Worm (Caenorhabditis elegans): ENCODE results near the gene C37E2.3.

C37E2.3 gene

DNA sequence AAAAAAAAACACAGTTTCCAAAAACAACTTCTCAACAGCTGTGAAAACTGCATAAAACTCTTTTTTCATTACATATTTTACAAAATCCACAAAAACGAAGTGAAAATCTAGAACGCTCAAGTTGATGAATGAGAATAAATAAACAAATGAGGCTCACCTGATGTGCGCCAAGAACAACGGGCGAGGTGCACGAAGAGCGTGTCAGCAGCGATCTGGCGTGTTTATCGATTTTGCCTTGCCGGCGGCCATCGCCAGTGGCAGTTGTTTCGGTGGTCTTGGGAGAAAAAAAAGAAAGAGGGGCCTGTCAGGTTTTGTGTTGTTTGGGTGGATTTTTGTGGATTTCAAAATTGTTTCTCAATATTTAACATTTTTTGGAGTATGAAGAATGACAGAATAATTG, 6.4 kb upstream of the C37E2.3 start, which contains the start of gene idhb-1 (continued):
- TF ChIP-seq hlh-11 (tag; optimal IDR thresholded peaks at IDR 0.05), result peak; percentile 84
- TF ChIP-seq lin-15B (tag; optimal IDR thresholded peaks at IDR 0.05), result no peak
- no peak for TF ChIP-seq lin-38 (GFP tag; IDR thresholded peaks at IDR 0.05)
- no peak for TF ChIP-seq mes-2 (tag; optimal IDR thresholded peaks at IDR 0.05; ENCODE audit: poor library complexity, severe bottlenecking)
- peak; percentile 9 for TF ChIP-seq jun-1 (tag; optimal IDR thresholded peaks at IDR 0.05)
- TF ChIP-seq dmd-9 (GFP tag; IDR thresholded peaks at IDR 0.05), result no peak
- TF ChIP-seq ztf-11 (tag; optimal IDR thresholded peaks at IDR 0.05), result no peak
- no peak for TF ChIP-seq lim-7 (GFP tag; IDR thresholded peaks at IDR 0.05)
- TF ChIP-seq hmg-1.1 (GFP tag; IDR thresholded peaks at IDR 0.05), result peak; percentile 71; the same call in 1 of the 2 replicates
- no peak for TF ChIP-seq dmd-8 (GFP tag; IDR thresholded peaks at IDR 0.05)
- TF ChIP-seq ceh-62 (tag; optimal IDR thresholded peaks at IDR 0.05), result no peak
- TF ChIP-seq ZK337.2 (GFP tag; IDR thresholded peaks at IDR 0.05), result no peak
- peak; percentile 54 for TF ChIP-seq nhr-25 (tag; optimal IDR thresholded peaks at IDR 0.05; ENCODE audit: borderline replicate concordance, insufficient read depth)
- no peak for TF ChIP-seq aly-2 (tag; optimal IDR thresholded peaks at IDR 0.05)
- no peak for TF ChIP-seq Y105C5A.15 (GFP tag; IDR thresholded peaks at IDR 0.05)
- peak; percentile 69 for TF ChIP-seq aha-1 (tag)
- TF ChIP-seq gei-8 (GFP tag; optimal IDR thresholded peaks at IDR 0.05), result no peak
- TF ChIP-seq nhr-10 (tag; optimal IDR thresholded peaks at IDR 0.05), result no peak
- TF ChIP-seq F37D6.2 (tag; optimal IDR thresholded peaks at IDR 0.05), result peak; percentile 47
- no peak for TF ChIP-seq Y75B8A.6 (GFP tag; IDR thresholded peaks at IDR 0.05)
- TF ChIP-seq nhr-237 (tag; optimal IDR thresholded peaks at IDR 0.05), result no peak
- TF ChIP-seq nhr-6 (tag; optimal IDR thresholded peaks at IDR 0.05), result no peak
- no peak for TF ChIP-seq lin-29 (GFP tag; IDR thresholded peaks at IDR 0.05)
- TF ChIP-seq daf-16 (GFP tag; optimal IDR thresholded peaks at IDR 0.05), result peak in 1 of 2 experiments; percentile 88
- TF ChIP-seq daf-16 (tag; optimal IDR thresholded peaks at IDR 0.05), result peak; percentile 72
- TF ChIP-seq rbr-2 (tag; optimal IDR thresholded peaks at IDR 0.05), result peak; percentile 71
- TF ChIP-seq lir-3 (tag; optimal IDR thresholded peaks at IDR 0.05), result no peak
- TF ChIP-seq nhr-102 (tag; optimal IDR thresholded peaks at IDR 0.05), result peak; percentile 6
- TF ChIP-seq F26F4.8 (GFP tag; conservative IDR thresholded peaks at IDR 0.05), result no peak
- TF ChIP-seq fkh-10 (GFP tag; optimal IDR thresholded peaks at IDR 0.05), result peak; percentile 25
- no peak for TF ChIP-seq zip-11 (GFP tag; IDR thresholded peaks at IDR 0.05)
- TF ChIP-seq ceh-20 (GFP tag; IDR thresholded peaks at IDR 0.05), result no peak
- TF ChIP-seq unc-62 (GFP tag; optimal IDR thresholded peaks at IDR 0.05 in 1 of 2), result peak in 1 of 2 experiments; percentile 85
- TF ChIP-seq unc-62 (tag; optimal IDR thresholded peaks at IDR 0.05), result no peak
- TF ChIP-seq dmd-6 (GFP tag; IDR thresholded peaks at IDR 0.05), result no peak
- no peak for TF ChIP-seq vab-7 (GFP tag; IDR thresholded peaks at IDR 0.05)
- no peak for TF ChIP-seq skn-1 (tag; optimal IDR thresholded peaks at IDR 0.05)
- no peak for TF ChIP-seq arid-1 (GFP tag; conservative IDR thresholded peaks at IDR 0.05)
- TF ChIP-seq nhr-42 (GFP tag; IDR thresholded peaks at IDR 0.05), result no peak
- peak; percentile 73 for TF ChIP-seq hlh-30 (tag; optimal IDR thresholded peaks at IDR 0.05; ENCODE audit: insufficient read depth)
- no peak for TF ChIP-seq attf-4 (tag; optimal IDR thresholded peaks at IDR 0.05)
- TF ChIP-seq nhr-11 (tag; optimal IDR thresholded peaks at IDR 0.05), result peak; percentile 62
- no peak for TF ChIP-seq fos-1 (tag; optimal IDR thresholded peaks at IDR 0.05)
- TF ChIP-seq tra-1 (GFP tag; IDR thresholded peaks at IDR 0.05), result no peak
- no peak for TF ChIP-seq egl-43 (GFP tag; IDR thresholded peaks at IDR 0.05)
- TF ChIP-seq pqm-1 (tag; optimal IDR thresholded peaks at IDR 0.05), result no peak
- no peak for TF ChIP-seq saeg-2 (GFP tag; IDR thresholded peaks at IDR 0.05)
- no peak for TF ChIP-seq daf-19 (GFP tag; conservative IDR thresholded peaks at IDR 0.05)
- no peak for TF ChIP-seq nhr-41 (GFP tag; IDR thresholded peaks at IDR 0.05)
- no peak for TF ChIP-seq madf-9 (GFP tag; conservative IDR thresholded peaks at IDR 0.05)
- TF ChIP-seq mxl-3 (GFP tag; optimal IDR thresholded peaks at IDR 0.05), result peak; percentile 72
- peak; percentile 90 for TF ChIP-seq mep-1 (tag; optimal IDR thresholded peaks at IDR 0.05)
- no peak for TF ChIP-seq ZK546.5 (tag; optimal IDR thresholded peaks at IDR 0.05)
- no peak for TF ChIP-seq tag-97 (GFP tag; IDR thresholded peaks at IDR 0.05)

Measured in whole organism, L4 larva.